Worm (Caenorhabditis elegans): Measurements from ENCODE around the gene mdt-8.

DNA sequence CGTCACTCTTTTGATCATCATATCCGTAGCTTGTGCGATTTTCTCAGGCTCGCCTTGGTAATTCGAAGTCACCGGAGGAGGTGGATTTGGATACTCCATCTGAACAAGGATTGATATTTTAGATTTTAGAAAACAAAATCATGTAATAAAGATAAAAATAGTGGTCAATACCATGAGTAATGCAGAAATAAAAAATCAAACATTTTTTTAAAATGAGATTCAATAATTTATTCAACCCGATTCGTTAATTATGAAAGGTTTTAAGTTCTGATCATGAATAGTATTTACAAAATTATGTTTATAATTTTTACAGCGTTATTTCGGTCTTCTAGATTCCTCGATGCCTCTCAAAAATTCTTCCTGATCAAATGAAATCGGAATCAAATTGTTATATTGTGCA, at the start of gene mdt-8:
- no peak for TF ChIP-seq C34F6.9 (tag; optimal IDR thresholded peaks at IDR 0.05)
- TF ChIP-seq lsy-2 (tag; optimal IDR thresholded peaks at IDR 0.05), result no peak
- TF ChIP-seq nhr-12 (tag; optimal IDR thresholded peaks at IDR 0.05), result no peak
- TF ChIP-seq peb-1 (tag; optimal IDR thresholded peaks at IDR 0.05), result no peak
- no peak for TF ChIP-seq ZK546.5 (tag; optimal IDR thresholded peaks at IDR 0.05)
- no peak for TF ChIP-seq nhr-11 (tag; optimal IDR thresholded peaks at IDR 0.05)
- no peak for TF ChIP-seq fos-1 (tag; optimal IDR thresholded peaks at IDR 0.05)
- TF ChIP-seq nhr-77 (tag; optimal IDR thresholded peaks at IDR 0.05), result no peak
- TF ChIP-seq elt-3 (tag; optimal IDR thresholded peaks at IDR 0.05), result no peak
- TF ChIP-seq elt-1 (tag; optimal IDR thresholded peaks at IDR 0.05), result no peak
- no peak for TF ChIP-seq unc-62 (GFP tag; optimal IDR thresholded peaks at IDR 0.05)
- no peak for TF ChIP-seq lin-39 (tag; optimal IDR thresholded peaks at IDR 0.05)
- TF ChIP-seq ztf-1 (GFP tag; conservative IDR thresholded peaks at IDR 0.05), result no peak

Measured in whole organism, L2 larva.